Worm (Caenorhabditis elegans) whole organism, young adult: ENCODE data around the gene mig-5.

Experiments
- F57A8.1 ChIP-seq: fragments of 200-800 bp; sonication (Bioruptor generic); optimal IDR thresholded peaks from 2 replicates; lab custom pipeline; 2018; ENCODE audit warnings: mild to moderate bottlenecking, missing genetic modification characterization, moderate library complexity, missing compliant biosample characterization
- let-607 ChIP-seq, 2 experiments: fragments of 200-800 bp in 1 of 2; sonication (Bioruptor generic) in 1 of 2; sonication (generic microtip) in 1 of 2; optimal IDR thresholded peaks; 2 replicates each; lab custom pipeline; 2016 to 2018; ENCODE audit warnings: mild to moderate bottlenecking in 2 of 2, missing compliant biosample characterization in 2 of 2, missing genetic modification characterization in 2 of 2, moderate library complexity in 2 of 2, missing genotype in 1 of 2

DNA sequence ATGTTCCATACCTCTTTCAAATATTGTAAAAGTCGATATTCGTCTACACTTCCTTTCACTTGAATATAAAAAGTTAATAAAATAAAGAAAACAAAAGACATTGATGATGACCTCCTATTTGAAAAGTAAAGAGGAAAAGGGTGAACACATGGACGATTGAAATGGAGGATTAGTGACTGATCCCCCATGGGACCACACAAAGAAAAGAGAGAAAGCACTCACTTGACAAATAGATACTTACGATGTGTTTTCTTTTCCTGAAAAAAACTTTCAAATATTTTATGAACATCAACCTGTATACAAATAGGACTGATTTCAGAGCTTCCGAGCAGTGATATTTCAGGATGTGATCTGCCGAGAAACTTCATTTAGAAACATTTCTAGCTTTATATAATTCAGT, 7.7 kb downstream of the mig-5 start, which contains the start of gene acr-14:
- no peak for TF ChIP-seq let-607 (tag; optimal IDR thresholded peaks at IDR 0.05; lab: Kevin White, UChicago)
- TF ChIP-seq F57A8.1 (GFP tag; lab: Kevin White, UChicago), result no peak
